Worm (Caenorhabditis elegans) whole organism, L4 larva: ENCODE results near the gene C55B6.7.

ENCODE experiments used
- T20F7.1 ChIP-seq: fragments of 200-800 bp; sonication (Bioruptor generic); optimal IDR thresholded peaks from 2 replicates; lab custom pipeline; 2018; ENCODE audit warnings: mild to moderate bottlenecking, missing genetic modification characterization, missing compliant biosample characterization
- Y75B8A.6 ChIP-seq: fragments of 200-800 bp; sonication (Bioruptor generic); IDR thresholded peaks from 2 replicates; pipeline ENCODE4 v1.3.6; 2022; ENCODE audit warnings: missing genetic modification reagents, missing genetic modification characterization, missing compliant biosample characterization
- ZK337.2 ChIP-seq: fragments of 200-800 bp; sonication (Bioruptor generic); IDR thresholded peaks from 2 replicates; pipeline ENCODE4 v1.3.6; 2022; ENCODE audit warnings: missing genetic modification reagents, missing genetic modification characterization, missing compliant biosample characterization
- ama-1 ChIP-seq: fragments of 150-350 bp; optimal IDR thresholded peaks from 2 replicates; lab custom pipeline; 2014; ENCODE audit warnings: inconsistent platforms, mixed read lengths
- arid-1 ChIP-seq: fragments of 200-800 bp; sonication (Bioruptor generic); conservative IDR thresholded peaks from 2 replicates; pipeline ENCODE4 v1.3.6; 2022; ENCODE audit warnings: missing genetic modification reagents, missing genetic modification characterization, missing compliant biosample characterization
- ceh-20 ChIP-seq: fragments of 200-800 bp; sonication (Bioruptor generic); IDR thresholded peaks from 2 replicates; pipeline ENCODE4 v1.3.6; 2022; ENCODE audit warnings: missing genetic modification reagents, missing genetic modification characterization, missing compliant biosample characterization
- ceh-32 ChIP-seq: sonication (generic microtip); optimal IDR thresholded peaks from 2 replicates; lab custom pipeline; 2016; ENCODE audit warnings: mild to moderate bottlenecking, missing genetic modification characterization, missing compliant biosample characterization; ENCODE audit not compliant: poor library complexity
- ceh-62 ChIP-seq: sonication (generic microtip); optimal IDR thresholded peaks from 2 replicates; lab custom pipeline; 2017; ENCODE audit warnings: missing biosample characterization, missing genetic modification characterization
- ceh-82 ChIP-seq: sonication (generic microtip); optimal IDR thresholded peaks from 2 replicates; lab custom pipeline; 2017; ENCODE audit warnings: missing biosample characterization, missing genetic modification characterization
- ces-1 ChIP-seq: fragments of 150-350 bp; sonication (generic microtip); optimal IDR thresholded peaks from 4 replicates; lab custom pipeline; 2014; ENCODE audit warnings: missing biosample characterization, missing genetic modification reagents, missing genetic modification characterization
- cey-2 ChIP-seq: sonication (generic microtip); optimal IDR thresholded peaks from 3 replicates; lab custom pipeline; 2017; ENCODE audit warnings: missing genetic modification characterization, mild to moderate bottlenecking, missing compliant biosample characterization, antibody characterized with exemption, borderline replicate concordance; ENCODE audit not compliant: insufficient read depth
- ctbp-1 ChIP-seq: fragments of 200-800 bp; sonication (Bioruptor generic); IDR thresholded peaks from 2 replicates; pipeline ENCODE4 v1.3.6; 2022; ENCODE audit warnings: missing genetic modification reagents, missing genetic modification characterization, missing compliant biosample characterization
- daf-16 ChIP-seq, 3 experiments: sonication (generic microtip); optimal IDR thresholded peaks; 2 replicates each; lab custom pipeline; 2016 to 2017; ENCODE audit warnings: missing genetic modification characterization in 3 of 3, missing genetic modification reagents in 3 of 3, mild to moderate bottlenecking in 2 of 3, missing compliant biosample characterization in 2 of 3, missing biosample characterization in 1 of 3, moderate library complexity in 1 of 3
- daf-19 ChIP-seq: fragments of 200-800 bp; sonication (Bioruptor generic); conservative IDR thresholded peaks from 2 replicates; pipeline ENCODE4 v1.3.6; 2022; ENCODE audit warnings: missing genetic modification characterization, missing compliant biosample characterization
- dmd-6 ChIP-seq: fragments of 200-800 bp; sonication (Bioruptor generic); IDR thresholded peaks from 2 replicates; pipeline ENCODE4 v1.3.6; 2022; ENCODE audit warnings: missing genetic modification reagents, missing genetic modification characterization, missing compliant biosample characterization
- dmd-9 ChIP-seq: fragments of 200-800 bp; sonication (Bioruptor generic); IDR thresholded peaks from 2 replicates; pipeline ENCODE4 v1.3.6; 2022; ENCODE audit warnings: missing genetic modification reagents, missing genetic modification characterization, missing compliant biosample characterization
- fkh-10 ChIP-seq: fragments of 150-350 bp; optimal IDR thresholded peaks from 2 replicates; lab custom pipeline; 2014; ENCODE audit warnings: missing biosample characterization, missing genetic modification reagents, missing genetic modification characterization
- gei-8 ChIP-seq: fragments of 200-800 bp; sonication (Bioruptor generic); optimal IDR thresholded peaks from 2 replicates; lab custom pipeline; 2018; ENCODE audit warnings: mild to moderate bottlenecking, missing genetic modification characterization, missing compliant biosample characterization
- hlh-30 ChIP-seq: sonication (generic microtip); optimal IDR thresholded peaks from 2 replicates; lab custom pipeline; 2017; ENCODE audit warnings: antibody characterized with exemption, mild to moderate bottlenecking, missing genetic modification characterization, missing compliant biosample characterization; ENCODE audit not compliant: insufficient read depth
- lim-7 ChIP-seq: fragments of 200-800 bp; sonication (Bioruptor generic); IDR thresholded peaks from 2 replicates; pipeline ENCODE4 v1.3.6; 2022; ENCODE audit warnings: missing genetic modification characterization, missing compliant biosample characterization
- lin-1 ChIP-seq: fragments of 200-800 bp; sonication (Bioruptor generic); IDR thresholded peaks from 2 replicates; pipeline ENCODE4 v1.3.6; 2022; ENCODE audit warnings: missing genetic modification reagents, missing genetic modification characterization, missing compliant biosample characterization
- lin-13 ChIP-seq: fragments of 150-350 bp; optimal IDR thresholded peaks from 2 replicates; lab custom pipeline; 2014; ENCODE audit warnings: missing biosample characterization, missing genetic modification reagents, missing genetic modification characterization
- lin-15B ChIP-seq: fragments of 150-350 bp; sonication (generic microtip); optimal IDR thresholded peaks from 3 replicates; lab custom pipeline; 2014; ENCODE audit warnings: missing biosample characterization, missing genetic modification characterization
- lin-38 ChIP-seq: fragments of 200-800 bp; sonication (Bioruptor generic); IDR thresholded peaks from 2 replicates; pipeline ENCODE4 v1.3.6; 2022; ENCODE audit warnings: missing genetic modification reagents, missing genetic modification characterization, missing compliant biosample characterization
- lin-39 ChIP-seq: fragments of 150-350 bp; optimal IDR thresholded peaks from 2 replicates; lab custom pipeline; 2014; ENCODE audit warnings: missing biosample characterization, missing genetic modification reagents, missing genetic modification characterization
- lsy-2 ChIP-seq, 2 experiments: fragments of 150-350 bp in 1 of 2; sonication (generic microtip) in 1 of 2; optimal IDR thresholded peaks; 2 replicates each; lab custom pipeline; 2014 to 2017; ENCODE audit warnings: missing biosample characterization in 2 of 2, missing genetic modification characterization in 2 of 2
- madf-5 ChIP-seq, 2 experiments: fragments of 200-800 bp; sonication (Bioruptor generic); IDR thresholded peaks; 2 replicates each; pipeline ENCODE4 v1.3.6; 2022; ENCODE audit warnings: missing compliant biosample characterization in 2 of 2, missing genetic modification characterization in 2 of 2
- madf-9 ChIP-seq: fragments of 200-800 bp; sonication (Bioruptor generic); conservative IDR thresholded peaks from 2 replicates; pipeline ENCODE4 v1.3.6; 2022; ENCODE audit warnings: missing genetic modification reagents, missing genetic modification characterization, missing compliant biosample characterization
- mdt-29 ChIP-seq: fragments of 200-800 bp; sonication (Bioruptor generic); IDR thresholded peaks from 2 replicates; pipeline ENCODE4 v1.3.6; 2022; ENCODE audit warnings: missing genetic modification reagents, missing genetic modification characterization, missing compliant biosample characterization
- mxl-2 ChIP-seq: fragments of 200-800 bp; sonication (Bioruptor generic); conservative IDR thresholded peaks from 2 replicates; pipeline ENCODE4 v1.3.6; 2022; ENCODE audit warnings: missing genetic modification reagents, missing genetic modification characterization, missing compliant biosample characterization
- nhr-10 ChIP-seq: fragments of 150-350 bp; optimal IDR thresholded peaks from 2 replicates; lab custom pipeline; 2014; ENCODE audit warnings: missing biosample characterization, missing genetic modification characterization
- nhr-11 ChIP-seq: fragments of 150-350 bp; optimal IDR thresholded peaks from 2 replicates; lab custom pipeline; 2014; ENCODE audit warnings: missing biosample characterization, missing genetic modification characterization
- nhr-111 ChIP-seq: fragments of 200-800 bp; sonication (Bioruptor generic); optimal IDR thresholded peaks from 2 replicates; lab custom pipeline; 2018; ENCODE audit warnings: mild to moderate bottlenecking, missing genetic modification characterization, missing compliant biosample characterization
- nhr-25 ChIP-seq: sonication (generic microtip); optimal IDR thresholded peaks from 2 replicates; lab custom pipeline; 2017; ENCODE audit warnings: missing genetic modification characterization, mild to moderate bottlenecking, missing compliant biosample characterization, antibody characterized with exemption, moderate library complexity, borderline replicate concordance; ENCODE audit not compliant: insufficient read depth
- nhr-41 ChIP-seq: fragments of 200-800 bp; sonication (Bioruptor generic); IDR thresholded peaks from 2 replicates; pipeline ENCODE4 v1.3.6; 2022; ENCODE audit warnings: missing genetic modification reagents, missing genetic modification characterization, missing compliant biosample characterization
- nhr-48 ChIP-seq: sonication (generic microtip); optimal IDR thresholded peaks from 2 replicates; lab custom pipeline; 2016; ENCODE audit warnings: mild to moderate bottlenecking, missing genetic modification characterization, missing compliant biosample characterization
- nhr-77 ChIP-seq: fragments of 150-350 bp; optimal IDR thresholded peaks from 2 replicates; lab custom pipeline; 2014; ENCODE audit warnings: missing biosample characterization, missing genetic modification characterization
- php-3 ChIP-seq: fragments of 200-800 bp; sonication (Bioruptor generic); IDR thresholded peaks from 2 replicates; pipeline ENCODE4 v1.3.6; 2022; ENCODE audit warnings: missing genetic modification reagents, missing genetic modification characterization, missing compliant biosample characterization
- pqm-1 ChIP-seq: sonication (generic microtip); optimal IDR thresholded peaks from 2 replicates; lab custom pipeline; 2017; ENCODE audit warnings: missing biosample characterization, missing genetic modification characterization
- set-16 ChIP-seq: fragments of 200-800 bp; sonication (Bioruptor generic); IDR thresholded peaks from 2 replicates; pipeline ENCODE4 v1.3.6; 2022; ENCODE audit warnings: missing genetic modification reagents, missing genetic modification characterization, missing compliant biosample characterization
- spr-3 ChIP-seq: fragments of 200-800 bp; sonication (Bioruptor generic); optimal IDR thresholded peaks from 2 replicates; lab custom pipeline; 2018; ENCODE audit warnings: mild to moderate bottlenecking, missing genetic modification characterization, missing compliant biosample characterization
- tag-97 ChIP-seq: fragments of 200-800 bp; sonication (Bioruptor generic); IDR thresholded peaks from 2 replicates; pipeline ENCODE4 v1.3.6; 2022; ENCODE audit warnings: missing genetic modification characterization, missing compliant biosample characterization
- tra-1 ChIP-seq: fragments of 200-800 bp; sonication (Bioruptor generic); IDR thresholded peaks from 2 replicates; pipeline ENCODE4 v1.3.6; 2022; ENCODE audit warnings: missing genetic modification reagents, missing genetic modification characterization, missing compliant biosample characterization
- unc-130 ChIP-seq: sonication (generic microtip); optimal IDR thresholded peaks from 2 replicates; lab custom pipeline; 2016; ENCODE audit warnings: missing genetic modification reagents, missing genetic modification characterization, missing compliant biosample characterization
- vab-7 ChIP-seq: fragments of 200-800 bp; sonication (Bioruptor generic); IDR thresholded peaks from 2 replicates; pipeline ENCODE4 v1.3.6; 2022; ENCODE audit warnings: missing genetic modification reagents, missing genetic modification characterization, missing compliant biosample characterization
- zag-1 ChIP-seq: fragments of 150-350 bp; optimal IDR thresholded peaks from 2 replicates; lab custom pipeline; 2014; ENCODE audit warnings: missing biosample characterization, missing genetic modification characterization
- zfp-3 ChIP-seq: fragments of 200-800 bp; sonication (Bioruptor generic); conservative IDR thresholded peaks from 2 replicates; pipeline ENCODE4 v1.3.6; 2022; ENCODE audit warnings: missing genetic modification reagents, missing genetic modification characterization, missing compliant biosample characterization
- zip-11 ChIP-seq: fragments of 200-800 bp; sonication (Bioruptor generic); IDR thresholded peaks from 2 replicates; pipeline ENCODE4 v1.3.6; 2022; ENCODE audit warnings: missing genetic modification characterization, missing compliant biosample characterization
- ztf-11 ChIP-seq: fragments of 150-350 bp; optimal IDR thresholded peaks from 2 replicates; lab custom pipeline; 2014; ENCODE audit warnings: missing biosample characterization, missing genetic modification characterization
- ztf-7 ChIP-seq: fragments of 150-350 bp; optimal IDR thresholded peaks from 2 replicates; lab custom pipeline; 2014; ENCODE audit warnings: missing biosample characterization, missing genetic modification characterization

C55B6.7 gene

ce11 chrX:7234723-7235203 lies 43.0 kb upstream of the C55B6.7 start (continued):
- TF ChIP-seq tra-1 (no peak), mxl-2 (GFP tag; lab: Robert Waterston, UW) (no peak), nhr-48 (tag; lab: Kevin White, UChicago) (no peak), dmd-9 (GFP tag; lab: Robert Waterston, UW) (no peak), ceh-62 (tag; lab: Kevin White, UChicago) (no peak), arid-1 (no peak), nhr-77 (peak; percentile 33), lin-13 (GFP tag; lab: Kevin White, UChicago) (no peak), lin-39 (no peak), ztf-7 (tag; lab: Kevin White, UChicago) (peak; percentile 12), zfp-3 (GFP tag; lab: Robert Waterston, UW) (no peak), ceh-32 (tag; lab: Kevin White, UChicago) (no peak), nhr-10 (tag; lab: Kevin White, UChicago) (no peak), ztf-11 (tag; lab: Kevin White, UChicago) (no peak), nhr-11 (tag; lab: Kevin White, UChicago) (peak; percentile 25), lin-15B (no peak), ama-1 (lab: Kevin White, UChicago) (no peak), hlh-30 (peak; percentile 37), daf-16 (GFP tag; optimal IDR thresholded peaks at IDR 0.05; lab: Kevin White, UChicago) (peak in 1 of 2 experiments; percentile 36), daf-16 (tag; optimal IDR thresholded peaks at IDR 0.05; lab: Kevin White, UChicago) (peak; percentile 64), pqm-1 (tag; lab: Kevin White, UChicago) (peak; percentile 47), lin-38 (GFP tag; lab: Robert Waterston, UW) (no peak), set-16 (GFP tag; lab: Robert Waterston, UW) (peak; percentile 60), cey-2 (tag; lab: Kevin White, UChicago) (no peak), spr-3 (GFP tag; lab: Kevin White, UChicago) (no peak), madf-9 (GFP tag; lab: Robert Waterston, UW) (no peak), nhr-41 (GFP tag; lab: Robert Waterston, UW) (no peak), lin-1 (0 out of 2 replicates have a peak, but pooled peaks have one; percentile 22), zag-1 (tag; lab: Kevin White, UChicago) (no peak), daf-19 (GFP tag; lab: Robert Waterston, UW) (no peak), nhr-25 (tag; lab: Kevin White, UChicago) (no peak), T20F7.1 (GFP tag; lab: Kevin White, UChicago) (no peak), ceh-82 (no peak), lim-7 (GFP tag; lab: Robert Waterston, UW) (no peak), mdt-29 (GFP tag; lab: Robert Waterston, UW) (no peak), ceh-20 (GFP tag; lab: Robert Waterston, UW) (no peak), gei-8 (GFP tag; lab: Kevin White, UChicago) (no peak), ZK337.2 (GFP tag; lab: Robert Waterston, UW) (no peak), dmd-6 (GFP tag; lab: Robert Waterston, UW) (peak; percentile 51; the same call in 1 of the 2 replicates), php-3 (GFP tag; lab: Robert Waterston, UW) (no peak), zip-11 (GFP tag; lab: Robert Waterston, UW) (no peak), ces-1 (GFP tag; lab: Kevin White, UChicago) (peak; percentile 34), tag-97 (no peak), lsy-2 (tag; optimal IDR thresholded peaks at IDR 0.05; lab: Kevin White, UChicago) (peak in 1 of 2 experiments; percentile 29), Y75B8A.6 (no peak), ctbp-1 (GFP tag; lab: Robert Waterston, UW) (peak; percentile 59; the same call in 1 of the 2 replicates), unc-130 (GFP tag; lab: Kevin White, UChicago) (no peak), nhr-111 (GFP tag; lab: Kevin White, UChicago) (no peak), fkh-10 (GFP tag; lab: Kevin White, UChicago) (peak; percentile 98), vab-7 (GFP tag; lab: Robert Waterston, UW) (no peak), madf-5 (GFP tag; IDR thresholded peaks at IDR 0.05; lab: Robert Waterston, UW) (no peak)
